Fruit fly (Drosophila melanogaster) whole organism, adult: ENCODE data around the gene CG7653.

Experiments used
- CG11617 ChIP-seq: fragments of 200-800 bp; sonication (Bioruptor generic); optimal IDR thresholded peaks from 2 replicates; lab custom pipeline; 2017; ENCODE audit warnings: mild to moderate bottlenecking, missing biosample characterization, missing genetic modification reagents, missing genetic modification characterization
- CG12768 ChIP-seq: fragments of 200-800 bp; sonication (Bioruptor generic); optimal IDR thresholded peaks from 2 replicates; lab custom pipeline; 2017; ENCODE audit warnings: missing biosample characterization, missing genetic modification characterization, mild to moderate bottlenecking, moderate library complexity, missing genetic modification reagents
- CG14711 ChIP-seq: fragments of 200-800 bp; sonication (Bioruptor generic); optimal IDR thresholded peaks from 2 replicates; lab custom pipeline; 2018; ENCODE audit warnings: missing biosample characterization, mild to moderate bottlenecking, missing genetic modification characterization, moderate library complexity
- CG1620 ChIP-seq: fragments of 200-800 bp; sonication (Bioruptor generic); optimal IDR thresholded peaks from 2 replicates; lab custom pipeline; 2016; ENCODE audit warnings: missing biosample characterization, missing genetic modification characterization
- CG33017 ChIP-seq: fragments of 200-800 bp; sonication (Bioruptor generic); optimal IDR thresholded peaks from 2 replicates; lab custom pipeline; 2018; ENCODE audit warnings: missing biosample characterization, mild to moderate bottlenecking, missing genetic modification characterization, moderate library complexity
- CG5204 ChIP-seq: fragments of 200-800 bp; sonication (Bioruptor generic); optimal IDR thresholded peaks from 2 replicates; lab custom pipeline; 2016; ENCODE audit warnings: missing biosample characterization, missing genetic modification characterization
- CG7045 ChIP-seq: fragments of 200-800 bp; sonication (Bioruptor generic); optimal IDR thresholded peaks from 2 replicates; lab custom pipeline; 2017; ENCODE audit warnings: missing biosample characterization, mild to moderate bottlenecking, missing genetic modification characterization
- CG7101 ChIP-seq: fragments of 200-800 bp; sonication (Bioruptor generic); optimal IDR thresholded peaks from 2 replicates; lab custom pipeline; 2018; ENCODE audit warnings: missing biosample characterization, mild to moderate bottlenecking, missing genetic modification characterization, moderate library complexity
- Clk ChIP-seq: fragments of 200-800 bp; sonication (Bioruptor generic); optimal IDR thresholded peaks from 2 replicates; lab custom pipeline; 2017; ENCODE audit warnings: missing biosample characterization, missing genetic modification characterization
- Crg-1 ChIP-seq: fragments of 200-800 bp; sonication (Bioruptor generic); optimal IDR thresholded peaks from 2 replicates; lab custom pipeline; 2016; ENCODE audit warnings: missing biosample characterization, missing genetic modification characterization
- Hr96 ChIP-seq: fragments of 200-800 bp; sonication (Bioruptor generic); optimal IDR thresholded peaks from 2 replicates; lab custom pipeline; 2016; ENCODE audit warnings: missing biosample characterization, missing genetic modification characterization
- Mnt ChIP-seq: fragments of 200-800 bp; sonication (Bioruptor generic); optimal IDR thresholded peaks from 2 replicates; lab custom pipeline; 2016; ENCODE audit warnings: missing biosample characterization, mild to moderate bottlenecking, missing genetic modification characterization
- bab1 ChIP-seq: fragments of 200-800 bp; sonication (Bioruptor generic); optimal IDR thresholded peaks from 3 replicates; lab custom pipeline; 2019; ENCODE audit warnings: missing biosample characterization, mild to moderate bottlenecking, missing genetic modification characterization, moderate library complexity
- cic ChIP-seq: fragments of 200-800 bp; sonication (Bioruptor generic); optimal IDR thresholded peaks from 2 replicates; lab custom pipeline; 2017; ENCODE audit warnings: missing biosample characterization, mild to moderate bottlenecking, missing genetic modification characterization, moderate library complexity
- cnc ChIP-seq, 2 experiments: fragments of >200 bp; optimal IDR thresholded peaks; 2 replicates each; lab custom pipeline; 2017
- kay ChIP-seq: fragments of 200-800 bp; sonication (Bioruptor generic); peaks from one replicate; lab custom pipeline; 2016; ENCODE audit warnings: missing biosample characterization, missing genetic modification characterization, borderline replicate concordance
- ovo ChIP-seq: fragments of 200-800 bp; sonication (Bioruptor generic); optimal IDR thresholded peaks from 2 replicates; lab custom pipeline; 2016; ENCODE audit warnings: missing biosample characterization, missing genetic modification characterization
- pad ChIP-seq: fragments of 200-800 bp; sonication (Bioruptor generic); optimal IDR thresholded peaks from 3 replicates; lab custom pipeline; 2017; ENCODE audit warnings: missing biosample characterization, missing genetic modification characterization, mild to moderate bottlenecking, moderate library complexity, missing genetic modification reagents
- tj ChIP-seq: fragments of 200-800 bp; sonication (Bioruptor generic); optimal IDR thresholded peaks from 3 replicates; lab custom pipeline; 2017; ENCODE audit warnings: missing biosample characterization, mild to moderate bottlenecking, missing genetic modification characterization, moderate library complexity
- toe ChIP-seq: fragments of 200-800 bp; sonication (Bioruptor generic); optimal IDR thresholded peaks from 2 replicates; lab custom pipeline; 2016; ENCODE audit warnings: missing biosample characterization, missing genetic modification characterization

The CG7653 gene

dm6 chr2L:15893711-15894110, 13.8 kb upstream of the CG7653 start, which contains the start of gene Tep1:
TSS of gene Tep1 (minus strand) at chr2L:15893811.
- TF ChIP-seq CG7101 (tag; lab: Kevin White, UChicago) (no peak), kay (GFP tag; lab: Kevin White, UChicago) (peak; percentile 33)

dm6 chr2L:15886187-15886586, 6.2 kb upstream of the CG7653 start:
- TF ChIP-seq pad (no peak), CG14711 (tag; lab: Kevin White, UChicago) (no peak), CG33017 (tag; lab: Kevin White, UChicago) (no peak), kay (GFP tag; lab: Kevin White, UChicago) (no peak), cic (GFP tag; lab: Kevin White, UChicago) (no peak), Clk (GFP tag; lab: Kevin White, UChicago) (no peak), Hr96 (GFP tag; lab: Kevin White, UChicago) (no peak), CG7101 (tag; lab: Kevin White, UChicago) (no peak), tj (no peak), CG11617 (no peak), Crg-1 (GFP tag; lab: Kevin White, UChicago) (no peak), CG1620 (GFP tag; lab: Kevin White, UChicago) (no peak), CG7045 (GFP tag; lab: Kevin White, UChicago) (no peak), Mnt (GFP tag; lab: Kevin White, UChicago) (no peak), CG5204 (no peak), toe (GFP tag; lab: Kevin White, UChicago) (no peak), CG12768 (no peak), bab1 (GFP tag; lab: Kevin White, UChicago) (no peak)

dm6 chr2L:15883090-15883489, 3.1 kb upstream of the CG7653 start, which contains the start of gene CG44475:
TSS of gene CG44475 (minus strand) at chr2L:15883190.
- TF ChIP-seq CG12768 (no peak), tj (no peak), cnc (optimal IDR thresholded peaks at IDR 0.05; lab: Kevin White, UChicago) (no peak), Crg-1 (GFP tag; lab: Kevin White, UChicago) (no peak), CG7101 (tag; lab: Kevin White, UChicago) (no peak), CG7045 (GFP tag; lab: Kevin White, UChicago) (no peak), Hr96 (GFP tag; lab: Kevin White, UChicago) (no peak), ovo (GFP tag; lab: Kevin White, UChicago) (no peak), CG14711 (tag; lab: Kevin White, UChicago) (no peak), CG1620 (GFP tag; lab: Kevin White, UChicago) (no peak), CG11617 (no peak)

- TF ChIP-seq CG7045 (GFP tag; lab: Kevin White, UChicago) (no peak), ovo (GFP tag; lab: Kevin White, UChicago) (no peak), Crg-1 (GFP tag; lab: Kevin White, UChicago) (no peak), CG12768 (no peak), bab1 (GFP tag; lab: Kevin White, UChicago) (no peak), Clk (GFP tag; lab: Kevin White, UChicago) (no peak), toe (GFP tag; lab: Kevin White, UChicago) (no peak), cnc (optimal IDR thresholded peaks at IDR 0.05; lab: Kevin White, UChicago) (no peak), CG1620 (GFP tag; lab: Kevin White, UChicago) (no peak), CG11617 (no peak), tj (no peak), CG14711 (tag; lab: Kevin White, UChicago) (no peak), pad (no peak), Mnt (GFP tag; lab: Kevin White, UChicago) (no peak)
Measured at dm6 chr2L:15865361-15865760, 14.6 kb downstream of the CG7653 start, which contains the start of gene CG42792. TSS of gene CG42792 (minus strand) at chr2L:15865461.

- TF ChIP-seq toe (GFP tag; lab: Kevin White, UChicago) (no peak), Crg-1 (GFP tag; lab: Kevin White, UChicago) (no peak), bab1 (GFP tag; lab: Kevin White, UChicago) (no peak), kay (GFP tag; lab: Kevin White, UChicago) (no peak), tj (no peak), Mnt (GFP tag; lab: Kevin White, UChicago) (no peak), cnc (optimal IDR thresholded peaks at IDR 0.05; lab: Kevin White, UChicago) (no peak), Hr96 (GFP tag; lab: Kevin White, UChicago) (no peak), pad (no peak), CG1620 (GFP tag; lab: Kevin White, UChicago) (no peak)
Measured at dm6 chr2L:15853826-15854225, 26.1 kb downstream of the CG7653 start, which contains the start of gene Tektin-A. TSS of gene Tektin-A (plus strand) at chr2L:15854126.

- no peak for TF ChIP-seq CG7045 (GFP tag; lab: Kevin White, UChicago)
- TF ChIP-seq Clk (GFP tag; lab: Kevin White, UChicago), result no peak
- TF ChIP-seq ovo (GFP tag; lab: Kevin White, UChicago), result no peak
- TF ChIP-seq Hr96 (GFP tag; lab: Kevin White, UChicago), result no peak
- TF ChIP-seq CG11617, result no peak
- TF ChIP-seq Mnt (GFP tag; lab: Kevin White, UChicago), result no peak
- TF ChIP-seq bab1 (GFP tag; lab: Kevin White, UChicago), result no peak
- TF ChIP-seq toe (GFP tag; lab: Kevin White, UChicago), result no peak
- TF ChIP-seq cic (GFP tag; lab: Kevin White, UChicago), result no peak
- TF ChIP-seq CG7101 (tag; lab: Kevin White, UChicago), result no peak
- no peak for TF ChIP-seq pad
Measured at dm6 chr2L:15852292-15852691, 27.7 kb downstream of the CG7653 start, which contains the start of gene CG13243. TSS of gene CG13243 (plus strand) at chr2L:15852592.
